Comparison of ENCODE assay signal across 5 worm cellular contexts in genomic region chrX:4706755-4707226, ce11.
TF ChIP-seq lines count a peak whose summit lies in the region.

Gene dhhc-10, plus strand, starts transcription at chrX:4707176.

TF ChIP-seq in whole organism, L1 larva, 84 proteins besides CTCF, POLR2A, EP300 and RAD21 (continues in another document):
- TF ChIP-seq ama-1 (optimal IDR thresholded peaks at IDR 0.05; lab: Kevin White, UChicago), result no peak
- peak; percentile 53 for TF ChIP-seq nhr-47 (tag; optimal IDR thresholded peaks at IDR 0.05; lab: Kevin White, UChicago)
- TF ChIP-seq swsn-7 (tag; optimal IDR thresholded peaks at IDR 0.05; lab: Kevin White, UChicago), result peak; percentile 61
- TF ChIP-seq irx-1 (tag; optimal IDR thresholded peaks at IDR 0.05; lab: Kevin White, UChicago), result peak; percentile 36
- TF ChIP-seq mdl-1 (tag; optimal IDR thresholded peaks at IDR 0.05; lab: Kevin White, UChicago), result peak in 1 of 2 experiments; percentile 34
- TF ChIP-seq tbx-2 (tag; optimal IDR thresholded peaks at IDR 0.05; lab: Kevin White, UChicago), result peak; percentile 52
- peak; percentile 91 for TF ChIP-seq elt-2 (tag; optimal IDR thresholded peaks at IDR 0.05; lab: Kevin White, UChicago)
- no peak for TF ChIP-seq lin-13 (GFP tag; optimal IDR thresholded peaks at IDR 0.05; lab: Kevin White, UChicago)
- TF ChIP-seq tlp-1 (tag; optimal IDR thresholded peaks at IDR 0.05; lab: Kevin White, UChicago), result no peak
- TF ChIP-seq F16B12.6 (tag; optimal IDR thresholded peaks at IDR 0.05; lab: Kevin White, UChicago), result peak; percentile 90
- TF ChIP-seq nhr-20 (tag; optimal IDR thresholded peaks at IDR 0.05; lab: Kevin White, UChicago), result peak; percentile 53
- no peak for TF ChIP-seq fos-1 (tag; optimal IDR thresholded peaks at IDR 0.05; lab: Kevin White, UChicago)
- TF ChIP-seq unc-130 (tag; optimal IDR thresholded peaks at IDR 0.05; lab: Kevin White, UChicago), result peak; percentile 22
- no peak for TF ChIP-seq ces-1 (GFP tag; optimal IDR thresholded peaks at IDR 0.05; lab: Kevin White, UChicago)
- peak; percentile 44 for TF ChIP-seq unc-86 (tag; optimal IDR thresholded peaks at IDR 0.05; lab: Kevin White, UChicago)
- no peak for TF ChIP-seq mab-9 (GFP tag; IDR thresholded peaks at IDR 0.05; lab: Robert Waterston, UW)
- no peak for TF ChIP-seq nhr-28 (tag; optimal IDR thresholded peaks at IDR 0.05; lab: Kevin White, UChicago)
- peak; percentile 65 for TF ChIP-seq mep-1 (tag; optimal IDR thresholded peaks at IDR 0.05; lab: Kevin White, UChicago)
- peak; percentile 52 for TF ChIP-seq jun-1 (tag; optimal IDR thresholded peaks at IDR 0.05; lab: Kevin White, UChicago)

TF ChIP-seq in whole organism, L3 larva, 47 proteins besides CTCF, POLR2A, EP300 and RAD21 (continues in another document):
- TF ChIP-seq nhr-43 (tag; optimal IDR thresholded peaks at IDR 0.05; lab: Kevin White, UChicago; ENCODE audit: poor library complexity, severe bottlenecking) (peak; percentile 3), fkh-2 (tag; optimal IDR thresholded peaks at IDR 0.05; lab: Kevin White, UChicago) (no peak), unc-39 (tag; optimal IDR thresholded peaks at IDR 0.05; lab: Kevin White, UChicago) (no peak), tbx-2 (tag; optimal IDR thresholded peaks at IDR 0.05; lab: Kevin White, UChicago) (no peak), elt-3 (tag; optimal IDR thresholded peaks at IDR 0.05; lab: Kevin White, UChicago) (no peak), nhr-28 (tag; optimal IDR thresholded peaks at IDR 0.05; lab: Kevin White, UChicago) (no peak), nhr-11 (tag; optimal IDR thresholded peaks at IDR 0.05; lab: Kevin White, UChicago) (no peak), sea-2 (GFP tag; optimal IDR thresholded peaks at IDR 0.05; lab: Kevin White, UChicago) (no peak), ztf-4 (tag; optimal IDR thresholded peaks at IDR 0.05; lab: Kevin White, UChicago) (no peak), jun-1 (tag; optimal IDR thresholded peaks at IDR 0.05; lab: Kevin White, UChicago) (peak; percentile 61), lin-15B (tag; optimal IDR thresholded peaks at IDR 0.05; lab: Kevin White, UChicago) (peak; percentile 41), ceh-28 (tag; optimal IDR thresholded peaks at IDR 0.05; lab: Kevin White, UChicago) (no peak), nhr-23 (tag; optimal IDR thresholded peaks at IDR 0.05; lab: Kevin White, UChicago) (no peak), nhr-237 (tag; optimal IDR thresholded peaks at IDR 0.05; lab: Kevin White, UChicago) (no peak), mdl-1 (tag; optimal IDR thresholded peaks at IDR 0.05; lab: Kevin White, UChicago) (no peak), lin-39 (tag; optimal IDR thresholded peaks at IDR 0.05; lab: Kevin White, UChicago) (peak; percentile 5), mml-1 (tag; optimal IDR thresholded peaks at IDR 0.05; lab: Kevin White, UChicago) (no peak), nhr-12 (tag; optimal IDR thresholded peaks at IDR 0.05; lab: Kevin White, UChicago) (no peak), ztf-11 (tag; optimal IDR thresholded peaks at IDR 0.05; lab: Kevin White, UChicago) (no peak), elt-1 (tag; optimal IDR thresholded peaks at IDR 0.05; lab: Kevin White, UChicago) (no peak)

TF ChIP-seq in whole organism, early embryonic, 17 proteins besides CTCF, POLR2A, EP300 and RAD21:
- TF ChIP-seq F13C5.2 (tag; optimal IDR thresholded peaks at IDR 0.05; lab: Kevin White, UChicago) (peak; percentile 47), hmbx-1 (tag; optimal IDR thresholded peaks at IDR 0.05; lab: Kevin White, UChicago) (no peak)

TF ChIP-seq in whole organism, midembryonic, 9 proteins besides CTCF, POLR2A, EP300 and RAD21:
- TF ChIP-seq cog-1 (tag; optimal IDR thresholded peaks at IDR 0.05; lab: Kevin White, UChicago) (peak; percentile 59), tab-1 (GFP tag; IDR thresholded peaks at IDR 0.05; lab: Robert Waterston, UW) (no peak)

TF ChIP-seq in whole organism, young adult, 124 proteins besides CTCF, POLR2A, EP300 and RAD21 (continues in another document):
- TF ChIP-seq rpc-1 (optimal IDR thresholded peaks at IDR 0.05; lab: Kevin White, UChicago) (no peak), rpc-1 (tag; optimal IDR thresholded peaks at IDR 0.05; lab: Kevin White, UChicago) (no peak), Y95B8A.8 (GFP tag; IDR thresholded peaks at IDR 0.05; lab: Robert Waterston, UW) (no peak), mel-28 (tag; optimal IDR thresholded peaks at IDR 0.05; lab: Kevin White, UChicago; ENCODE audit: borderline replicate concordance) (no peak), mcd-1 (GFP tag; IDR thresholded peaks at IDR 0.05; lab: Robert Waterston, UW) (peak; percentile 29; the same call in 1 of the 2 replicates), egl-18 (GFP tag; IDR thresholded peaks at IDR 0.05; lab: Robert Waterston, UW) (no peak), nhr-90 (tag; optimal IDR thresholded peaks at IDR 0.05; lab: Kevin White, UChicago) (no peak), egrh-3 (GFP tag; IDR thresholded peaks at IDR 0.05; lab: Robert Waterston, UW) (no peak), snpc-1.3 (tag; optimal IDR thresholded peaks at IDR 0.05; lab: Kevin White, UChicago; ENCODE audit: insufficient read depth) (no peak), aptf-3 (GFP tag; IDR thresholded peaks at IDR 0.05; lab: Robert Waterston, UW) (no peak), ets-4 (GFP tag; optimal IDR thresholded peaks at IDR 0.05; lab: Kevin White, UChicago) (peak; percentile 77), aptf-2 (GFP tag; conservative IDR thresholded peaks at IDR 0.05; lab: Robert Waterston, UW) (no peak), let-607 (tag; optimal IDR thresholded peaks at IDR 0.05; lab: Kevin White, UChicago) (peak; percentile 88 to 91), zim-3 (tag; optimal IDR thresholded peaks at IDR 0.05; lab: Kevin White, UChicago) (no peak), cebp-1 (GFP tag; IDR thresholded peaks at IDR 0.05; lab: Robert Waterston, UW) (no peak), cebp-1 (tag; optimal IDR thresholded peaks at IDR 0.05; lab: Kevin White, UChicago) (peak; percentile 59), lsy-27 (tag; optimal IDR thresholded peaks at IDR 0.05; lab: Kevin White, UChicago; ENCODE audit: borderline replicate concordance, insufficient read depth) (no peak), ceh-91 (GFP tag; IDR thresholded peaks at IDR 0.05; lab: Robert Waterston, UW) (no peak), pbrm-1 (GFP tag; IDR thresholded peaks at IDR 0.05; lab: Robert Waterston, UW) (0 out of 2 replicates have a peak, but pooled peaks have one; percentile 35), xnd-1 (tag; optimal IDR thresholded peaks at IDR 0.05; lab: Kevin White, UChicago) (no peak), ztf-26 (tag; optimal IDR thresholded peaks at IDR 0.05; lab: Kevin White, UChicago) (no peak), ekl-4 (GFP tag; IDR thresholded peaks at IDR 0.05; lab: Robert Waterston, UW) (no peak), hrde-1 (tag; optimal IDR thresholded peaks at IDR 0.05; lab: Kevin White, UChicago; ENCODE audit: borderline replicate concordance) (no peak), madf-10 (tag; optimal IDR thresholded peaks at IDR 0.05; lab: Kevin White, UChicago) (no peak), attf-6 (GFP tag; IDR thresholded peaks at IDR 0.05; lab: Robert Waterston, UW) (no peak), sea-2 (GFP tag; IDR thresholded peaks at IDR 0.05; lab: Robert Waterston, UW) (no peak), fkh-3 (tag; optimal IDR thresholded peaks at IDR 0.05; lab: Kevin White, UChicago) (no peak), nhr-179 (tag; optimal IDR thresholded peaks at IDR 0.05; lab: Kevin White, UChicago) (no peak), D2030.7 (GFP tag; IDR thresholded peaks at IDR 0.05; lab: Robert Waterston, UW) (no peak), F52B5.7 (tag; optimal IDR thresholded peaks at IDR 0.05; lab: Kevin White, UChicago) (no peak), F49E8.2 (tag; optimal IDR thresholded peaks at IDR 0.05; lab: Kevin White, UChicago; ENCODE audit: insufficient read depth) (no peak), athp-1 (tag; optimal IDR thresholded peaks at IDR 0.05; lab: Kevin White, UChicago) (no peak), B0035.1 (tag; optimal IDR thresholded peaks at IDR 0.05; lab: Kevin White, UChicago) (no peak), nfyb-1 (GFP tag; IDR thresholded peaks at IDR 0.05; lab: Robert Waterston, UW) (no peak), lag-1 (GFP tag; IDR thresholded peaks at IDR 0.05; lab: Robert Waterston, UW) (no peak), atf-7 (tag; optimal IDR thresholded peaks at IDR 0.05; lab: Kevin White, UChicago) (no peak), ceh-27 (GFP tag; optimal IDR thresholded peaks at IDR 0.05; lab: Kevin White, UChicago) (no peak), Y56A3A.18 (GFP tag; IDR thresholded peaks at IDR 0.05; lab: Robert Waterston, UW) (no peak), lsl-1 (GFP tag; optimal IDR thresholded peaks at IDR 0.05; lab: Kevin White, UChicago) (no peak), snpc-4 (GFP tag; optimal IDR thresholded peaks at IDR 0.05; lab: Kevin White, UChicago) (no peak), snpc-4 (tag; optimal IDR thresholded peaks at IDR 0.05; lab: Kevin White, UChicago) (peak in 2 of 4 experiments; percentile 2 to 8), ztf-22 (GFP tag; optimal IDR thresholded peaks at IDR 0.05; lab: Kevin White, UChicago) (no peak), lin-54 (GFP tag; optimal IDR thresholded peaks at IDR 0.05; lab: Kevin White, UChicago) (peak; percentile 8), snpc-3.4 (tag; optimal IDR thresholded peaks at IDR 0.05; lab: Kevin White, UChicago) (no peak), hlh-26 (GFP tag; conservative IDR thresholded peaks at IDR 0.05; lab: Robert Waterston, UW) (no peak), attf-5 (GFP tag; optimal IDR thresholded peaks at IDR 0.05; lab: Kevin White, UChicago) (peak; percentile 9), lin-35 (GFP tag; optimal IDR thresholded peaks at IDR 0.05; lab: Kevin White, UChicago) (peak in 1 of 3 experiments; percentile 21), tbp1 (GFP tag; optimal IDR thresholded peaks at IDR 0.05; lab: Kevin White, UChicago) (peak; percentile 7), dpl-1 (GFP tag; optimal IDR thresholded peaks at IDR 0.05; lab: Kevin White, UChicago) (no peak), madf-8 (GFP tag; conservative IDR thresholded peaks at IDR 0.05; lab: Robert Waterston, UW) (no peak), hlh-12 (tag; optimal IDR thresholded peaks at IDR 0.05; lab: Kevin White, UChicago) (no peak), hmg-20 (GFP tag; IDR thresholded peaks at IDR 0.05; lab: Robert Waterston, UW) (no peak), lin-40 (tag; optimal IDR thresholded peaks at IDR 0.05; lab: Kevin White, UChicago) (peak; percentile 23), ZK185.1 (tag; optimal IDR thresholded peaks at IDR 0.05; lab: Kevin White, UChicago; ENCODE audit: poor library complexity, severe bottlenecking) (peak; percentile 45), cebp-2 (GFP tag; IDR thresholded peaks at IDR 0.05; lab: Robert Waterston, UW) (no peak), F10E7.11 (tag; optimal IDR thresholded peaks at IDR 0.05; lab: Kevin White, UChicago) (no peak)

Comparison
In these comparisons a context has a peak if more than half of its experiments do, and no peak if none do; other contexts are left out.
1. Of the 8 proteins assayed by ChIP-seq in both whole organism, young adult and whole organism, L1 larva: peak only in whole organism, young adult: none; only in whole organism, L1 larva: dpl-1, efl-1 and unc-130; in both: none; in neither: 3; mixed calls (peak in some experiments, not most) for 2.